Worm (Caenorhabditis elegans) whole organism, early embryonic: ENCODE data around the gene icd-1.

Experiments used
- B0310.2 ChIP-seq: sonication (generic microtip); optimal IDR thresholded peaks from 2 replicates; lab custom pipeline; 2016; ENCODE audit warnings: mild to moderate bottlenecking, missing genetic modification characterization, missing compliant biosample characterization
- F13C5.2 ChIP-seq: sonication (generic microtip); optimal IDR thresholded peaks from 2 replicates; lab custom pipeline; 2017; ENCODE audit warnings: mild to moderate bottlenecking, missing genetic modification characterization, inconsistent platforms, missing compliant biosample characterization
- ama-1 ChIP-seq: fragments of 150-350 bp; optimal IDR thresholded peaks from 2 replicates; lab custom pipeline; 2014
- ceh-13 ChIP-seq: fragments of 200-800 bp; sonication (Bioruptor generic); optimal IDR thresholded peaks from 2 replicates; lab custom pipeline; 2018; ENCODE audit warnings: mild to moderate bottlenecking, missing genetic modification characterization, missing compliant biosample characterization
- ceh-36 ChIP-seq: sonication (generic microtip); optimal IDR thresholded peaks from 2 replicates; lab custom pipeline; 2016; ENCODE audit warnings: missing genetic modification characterization, inconsistent platforms, missing compliant biosample characterization
- flt-1 ChIP-seq: fragments of 200-800 bp; sonication (Bioruptor generic); IDR thresholded peaks from 2 replicates; pipeline ENCODE4 v1.3.6; 2022; ENCODE audit warnings: missing genetic modification characterization, missing compliant biosample characterization
- hmg-4 ChIP-seq: fragments of 200-800 bp; sonication (Bioruptor generic); optimal IDR thresholded peaks from 2 replicates; lab custom pipeline; 2018; ENCODE audit warnings: mild to moderate bottlenecking, missing genetic modification characterization, missing compliant biosample characterization
- hnd-1 ChIP-seq: sonication (generic microtip); optimal IDR thresholded peaks from 2 replicates; lab custom pipeline; 2016; ENCODE audit warnings: missing genetic modification characterization, missing compliant biosample characterization
- sea-1 ChIP-seq: fragments of 200-800 bp; sonication (Bioruptor generic); conservative IDR thresholded peaks from 2 replicates; pipeline ENCODE4 v1.3.6; 2022; ENCODE audit warnings: missing genetic modification characterization, missing compliant biosample characterization
- tbx-37 ChIP-seq: fragments of 200-800 bp; sonication (Bioruptor generic); conservative IDR thresholded peaks from 2 replicates; pipeline ENCODE4 v1.3.6; 2022; ENCODE audit warnings: missing genetic modification reagents, missing genetic modification characterization, missing compliant biosample characterization
- tra-4 ChIP-seq: sonication (generic microtip); optimal IDR thresholded peaks from 2 replicates; lab custom pipeline; 2017; ENCODE audit warnings: missing genetic modification characterization, missing compliant biosample characterization

DNA sequence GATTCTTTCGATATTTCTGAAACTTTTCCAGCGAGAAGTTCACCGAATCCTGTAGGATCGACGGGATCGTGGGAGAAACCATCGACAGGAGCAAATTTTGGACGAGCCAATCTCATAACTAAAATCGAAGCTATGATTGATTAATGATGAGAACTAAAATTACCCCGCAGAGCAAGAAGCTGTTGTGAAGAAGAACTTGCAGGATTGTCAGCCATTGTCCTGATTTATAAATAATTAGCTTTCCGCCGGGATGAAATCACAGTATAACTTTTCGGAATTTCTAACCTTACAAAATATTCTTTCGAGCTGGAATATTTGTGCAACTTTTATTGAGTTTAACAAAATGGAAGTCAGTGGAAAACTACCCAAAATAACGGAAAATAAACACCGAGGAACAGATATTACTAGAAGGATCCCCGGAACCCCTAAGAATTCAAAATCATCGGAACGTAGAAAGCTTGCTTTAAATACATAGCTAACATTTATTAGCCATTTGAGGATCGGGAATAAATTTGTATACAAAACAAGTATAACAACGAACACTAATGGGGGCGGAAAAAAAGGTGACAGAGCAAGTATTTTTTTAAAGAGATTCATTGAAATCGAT, 1.1 kb downstream of the icd-1 start, which contains the start of gene C56C10.7:
- TF ChIP-seq F13C5.2 (no peak), ceh-36 (tag; lab: Kevin White, UChicago) (no peak), flt-1 (GFP tag; lab: Robert Waterston, UW) (no peak), ama-1 (lab: Kevin White, UChicago) (no peak), tra-4 (tag; lab: Kevin White, UChicago) (no peak), B0310.2 (tag; lab: Kevin White, UChicago) (no peak), hnd-1 (no peak), hmg-4 (GFP tag; lab: Kevin White, UChicago) (no peak), ceh-13 (GFP tag; lab: Kevin White, UChicago) (no peak), sea-1 (no peak), tbx-37 (no peak)
